Worm (Caenorhabditis elegans): ENCODE results near the gene C44H9.6.

- no peak for TF ChIP-seq K11D2.4 (GFP tag; IDR thresholded peaks at IDR 0.05)
- TF ChIP-seq F39B2.1 (GFP tag; IDR thresholded peaks at IDR 0.05): no peak
- no peak for TF ChIP-seq sea-2 (GFP tag; IDR thresholded peaks at IDR 0.05)
These were observed 26.0 kb downstream of the C44H9.6 start for ce11 chrV:12819155-12819554.

All from whole organism, young adult.